Fruit fly (Drosophila melanogaster) ovary, adult (tissue): ENCODE results near the gene Diap1.

Source experiments
- CG17801 ChIP-seq: fragments of 200-800 bp; optimal IDR thresholded peaks from 2 replicates; lab custom pipeline; 2019; ENCODE audit warnings: missing biosample characterization, mild to moderate bottlenecking, missing genetic modification characterization, moderate library complexity; ENCODE audit not compliant: partially characterized antibody

Gene Diap1

DNA sequence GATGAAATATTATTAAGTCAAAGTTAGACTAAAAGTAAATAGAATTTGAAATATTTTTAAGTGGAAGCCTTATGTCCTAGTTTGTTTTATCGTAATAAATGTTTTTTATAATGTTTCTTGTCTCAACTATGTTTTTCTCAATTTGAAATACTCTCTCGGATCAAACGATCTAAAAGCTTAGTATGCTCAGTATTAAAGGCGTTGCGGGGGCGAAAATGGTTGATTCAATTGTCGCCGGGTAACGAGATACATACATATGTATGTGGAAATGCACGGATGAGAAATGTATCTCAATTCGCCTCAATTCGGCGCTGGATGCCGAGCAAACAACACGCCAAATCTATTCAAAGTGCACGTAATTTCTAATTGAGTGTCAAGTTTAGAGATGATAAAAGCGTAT is 15.6 kb downstream of the Diap1 start, which contains the start of gene CG5895:
TSS of gene CG5895 (plus strand) at position 301 of the 400 bp plus-strand sequence.
- no peak for TF ChIP-seq CG17801

- no peak for TF ChIP-seq CG17801
Measured at dm6 chr3L:16034224-16034623, 16.6 kb downstream of the Diap1 start, which contains the start of gene CG42538. CG42538 (plus strand) TSS chr3L:16034524.

DNA sequence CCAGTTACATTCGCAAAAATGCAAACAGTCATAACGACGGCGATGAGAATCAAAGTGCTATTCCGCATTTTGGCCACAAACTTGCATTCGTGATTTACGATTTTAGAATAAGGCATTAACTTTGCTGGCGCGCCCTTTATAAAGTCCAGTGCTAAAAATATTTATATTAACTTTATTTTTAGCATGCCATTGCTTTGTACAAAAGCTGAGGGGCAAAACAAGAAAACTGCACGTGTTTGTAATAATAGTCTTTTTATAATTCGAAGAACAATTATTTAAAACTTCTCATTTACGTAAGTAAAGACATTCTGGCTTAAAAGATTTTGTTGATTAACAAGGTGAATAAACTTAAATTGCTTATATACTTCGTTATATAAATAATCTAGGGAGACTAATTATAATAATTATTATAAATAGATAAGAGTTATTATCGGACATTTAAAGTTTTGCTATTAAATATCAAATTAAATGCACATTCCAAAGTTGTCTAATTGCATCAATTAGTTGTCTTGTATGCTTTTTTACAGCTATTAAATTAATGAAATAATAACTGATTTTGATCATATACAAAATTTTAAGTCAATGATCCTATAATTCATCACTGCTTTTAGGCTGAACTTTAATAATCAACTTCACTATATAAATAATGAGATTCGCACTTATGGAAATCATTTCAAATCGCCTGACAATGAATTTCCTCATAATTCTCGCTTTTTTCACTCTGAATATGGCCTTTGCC is 17.6 kb downstream of the Diap1 start, which contains the start of the genes CG42717 and CG42716:
TSS of gene CG42717 (minus strand) at position 101 of the 739 bp plus-strand sequence.
TSS of gene CG42716 (plus strand) at position 689 of the 739 bp plus-strand sequence.
- no peak for TF ChIP-seq CG17801

DNA sequence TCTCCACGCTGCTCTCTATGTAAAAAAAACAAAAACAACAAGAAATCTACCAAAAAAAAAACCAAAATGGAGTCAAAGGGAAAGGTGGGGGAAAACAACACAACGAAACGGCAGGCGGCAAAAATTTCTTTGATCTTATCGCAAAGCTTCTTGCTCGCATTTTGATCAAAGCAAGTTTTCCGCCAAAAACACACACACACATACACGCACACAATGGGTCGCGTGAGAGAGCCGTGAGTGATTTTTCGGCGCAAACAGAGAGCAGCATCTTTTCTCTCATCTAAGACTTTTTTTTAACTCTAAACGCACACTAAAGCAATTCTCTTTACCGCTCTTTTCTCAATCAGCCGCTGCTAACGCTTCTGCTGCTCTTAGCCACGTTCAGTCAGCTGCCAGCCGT is 21.9 kb downstream of the Diap1 start:
- TF ChIP-seq CG17801: no peak

DNA sequence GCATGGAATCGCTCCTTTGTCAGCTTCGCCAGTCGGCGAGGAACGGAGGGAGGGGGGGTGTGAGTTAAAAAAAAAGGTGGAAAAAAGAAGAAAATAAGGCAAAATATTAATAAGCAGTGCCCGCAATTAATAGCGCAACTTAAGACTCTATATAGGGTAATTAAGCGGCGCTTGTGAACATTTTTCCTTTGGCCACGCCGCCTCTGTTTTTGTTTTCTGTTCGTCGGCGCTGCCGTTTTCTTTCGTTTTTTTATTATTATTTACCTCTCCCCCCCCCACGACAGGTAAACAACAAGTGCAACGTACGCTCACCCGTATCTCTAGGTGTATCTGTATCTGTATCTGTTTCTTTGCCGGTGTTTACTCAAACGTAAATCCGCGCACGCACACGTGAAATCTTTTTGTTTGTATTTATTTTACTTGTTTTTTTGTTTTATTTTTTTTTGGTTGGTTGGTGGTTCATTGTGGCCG is 23.6 kb downstream of the Diap1 start:
- no peak for TF ChIP-seq CG17801

DNA sequence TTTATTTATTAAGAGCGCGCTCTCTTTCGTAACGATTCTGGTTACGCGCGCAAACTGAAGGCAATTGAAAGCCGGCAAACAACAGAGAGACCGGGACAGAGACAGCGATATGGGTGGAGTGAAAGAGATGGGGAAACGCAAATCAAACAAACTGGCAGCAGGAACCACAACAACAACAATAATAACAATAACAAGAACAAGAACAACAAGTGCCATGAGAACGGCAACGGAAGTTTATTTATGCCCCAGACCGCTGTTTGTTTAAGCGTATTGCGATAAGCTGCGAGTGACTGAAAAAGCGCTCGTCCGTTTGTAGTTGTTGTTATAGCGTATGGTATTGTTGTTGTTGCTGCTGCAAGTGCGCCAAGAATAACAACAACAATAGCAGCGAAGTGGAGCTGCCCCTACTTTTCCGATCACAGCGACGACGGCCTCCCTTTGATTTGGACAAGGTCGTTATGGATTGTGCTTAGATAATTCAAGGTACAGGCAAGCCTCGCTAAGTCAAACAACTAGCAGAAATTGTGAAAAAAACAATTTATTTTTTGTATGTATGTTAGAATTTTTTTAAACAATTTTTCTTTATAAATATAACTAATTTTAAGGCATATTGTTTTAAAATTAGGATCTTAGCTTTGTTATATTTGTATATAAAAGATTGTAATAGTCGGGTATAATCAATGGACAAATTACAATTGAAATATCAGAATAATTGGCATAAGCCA is 24.6 kb downstream of the Diap1 start:
- TF ChIP-seq CG17801: no peak

DNA sequence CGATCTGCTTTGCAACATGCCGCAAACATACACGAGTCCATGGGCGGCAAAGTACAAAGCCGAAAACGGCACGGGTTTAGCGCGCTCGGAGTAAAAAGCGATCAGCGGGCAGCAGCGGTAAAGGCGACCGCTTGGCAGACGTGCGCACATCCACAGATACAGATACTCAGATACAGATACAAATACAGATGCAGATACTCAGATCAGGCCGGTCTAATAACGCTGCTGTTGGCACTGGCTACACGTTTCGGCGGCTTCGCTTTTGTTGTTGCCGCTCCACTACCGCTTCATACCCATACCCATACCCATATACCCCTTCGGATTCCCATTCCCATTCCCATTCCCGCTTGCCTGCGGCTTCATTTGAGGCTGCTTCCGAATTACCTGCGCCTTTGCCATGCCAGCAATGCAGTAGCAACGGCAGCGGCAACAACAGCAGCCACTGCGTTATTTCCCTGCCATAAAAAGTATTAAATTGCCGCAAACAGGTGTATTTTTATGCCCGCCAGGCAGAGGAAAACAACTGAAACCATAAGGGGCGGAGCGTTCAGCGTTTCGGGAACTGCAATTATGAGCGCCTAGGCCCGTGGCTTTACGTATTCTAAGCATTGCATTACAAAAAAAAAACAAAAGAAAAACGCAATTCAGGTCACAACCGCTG is 25.7 kb downstream of the Diap1 start:
- TF ChIP-seq CG17801: no peak

- TF ChIP-seq CG17801: no peak
Measured at dm6 chr3L:16024276-16025019, 26.4 kb downstream of the Diap1 start.

DNA sequence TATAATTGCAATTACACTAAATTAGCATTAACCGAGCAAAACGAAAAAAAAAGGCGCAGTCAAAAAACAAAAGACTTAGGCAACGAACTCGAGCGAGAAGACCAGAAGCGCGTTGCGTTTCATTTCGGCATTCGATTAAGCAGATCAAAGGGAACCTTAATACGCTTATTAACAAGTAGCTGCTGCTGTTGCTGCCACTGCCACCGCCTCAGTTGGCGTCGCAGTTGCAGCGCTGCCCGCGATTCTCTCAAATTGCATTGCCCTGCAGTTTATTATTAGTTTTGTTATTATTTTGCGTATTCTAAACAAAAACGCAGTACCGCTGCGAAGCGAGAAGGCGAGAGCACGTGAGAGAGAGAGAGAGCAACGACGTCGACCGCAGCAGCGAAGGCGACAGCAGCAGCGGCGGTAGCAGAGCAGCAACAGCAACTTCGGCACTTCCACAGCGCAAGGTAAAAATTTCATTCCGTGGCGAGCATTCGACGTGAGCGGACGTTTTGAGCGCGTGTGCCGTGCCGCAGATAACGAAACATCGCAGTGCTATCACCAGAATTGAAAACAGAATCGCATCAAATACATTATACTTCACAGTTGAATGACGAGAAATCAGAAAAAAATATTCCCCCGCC is 27.7 kb downstream of the Diap1 start, which contains the start of gene Notum:
TSS of gene Notum (plus strand) at position 461 of the 629 bp plus-strand sequence.
- TF ChIP-seq CG17801: no peak

DNA sequence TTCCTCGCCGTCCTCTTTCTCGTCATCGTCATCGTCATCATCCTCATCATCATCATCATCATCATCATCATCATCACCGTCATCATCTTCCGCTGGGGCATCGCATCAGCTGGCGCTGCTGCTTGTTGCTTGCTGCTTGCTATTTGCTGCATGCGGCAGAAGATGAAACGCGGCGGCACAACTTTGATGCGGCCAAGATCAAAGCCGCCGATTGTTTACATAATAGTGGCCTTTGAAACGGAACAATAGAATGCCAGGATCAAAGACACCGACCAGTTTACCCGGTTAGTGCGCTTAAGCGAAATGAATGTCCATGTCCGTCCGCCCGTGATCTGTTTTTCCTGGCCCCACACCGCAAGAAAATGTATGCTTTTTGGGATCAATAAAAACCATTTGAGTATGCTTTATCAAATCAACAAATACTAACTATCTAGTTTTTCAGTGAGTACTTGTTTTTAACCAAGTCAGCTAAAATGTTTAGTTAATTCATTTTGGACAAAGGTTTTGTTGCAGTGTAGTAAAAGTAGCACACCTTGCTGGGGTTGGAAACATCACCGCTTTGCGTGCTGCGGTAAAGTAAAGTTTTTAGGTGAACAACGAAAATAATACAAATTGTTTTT is 29.7 kb downstream of the Diap1 start:
- TF ChIP-seq CG17801: no peak

dm6 chr3L:16019144-16020006 is 31.5 kb downstream of the Diap1 start:
- no peak for TF ChIP-seq CG17801

- no peak for TF ChIP-seq CG17801
Measured at dm6 chr3L:16018721-16019120, 32.1 kb downstream of the Diap1 start.

dm6 chr3L:16018251-16018583 is 32.6 kb downstream of the Diap1 start:
- no peak for TF ChIP-seq CG17801

dm6 chr3L:16017528-16018250 is 33.1 kb downstream of the Diap1 start:
- no peak for TF ChIP-seq CG17801
